Worm (Caenorhabditis elegans): ENCODE data around the gene F16G10.14.

DNA sequence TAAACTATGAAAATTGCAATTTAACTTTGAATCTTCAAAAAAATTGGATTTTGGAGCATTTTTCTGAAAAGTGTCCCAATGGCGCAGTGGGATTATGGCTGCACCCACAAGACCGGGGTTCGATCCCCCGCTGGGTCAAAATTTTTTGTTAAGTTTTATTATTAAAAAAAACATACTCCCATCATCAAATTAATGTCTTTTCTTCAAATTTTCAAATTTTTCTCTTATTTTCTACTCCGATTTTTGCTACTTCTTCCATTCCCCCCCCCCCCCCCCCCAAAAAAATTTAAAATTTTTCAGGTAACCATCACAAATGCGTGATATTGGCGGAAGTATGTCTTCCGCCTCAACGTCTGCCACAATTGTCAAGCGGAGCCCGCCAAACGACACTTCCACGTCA is 44.2 kb upstream of the F16G10.14 start, which contains the start of gene vab-19:
- no peak for TF ChIP-seq elt-2 (tag; optimal IDR thresholded peaks at IDR 0.05)
- TF ChIP-seq skn-1 (tag; optimal IDR thresholded peaks at IDR 0.05): no peak
- TF ChIP-seq elt-3 (tag; optimal IDR thresholded peaks at IDR 0.05): no peak
- no peak for TF ChIP-seq jun-1 (tag; optimal IDR thresholded peaks at IDR 0.05)
- TF ChIP-seq nhr-11 (tag; optimal IDR thresholded peaks at IDR 0.05): no peak
- TF ChIP-seq lin-15B (tag; optimal IDR thresholded peaks at IDR 0.05): no peak
- TF ChIP-seq nhr-77 (tag; optimal IDR thresholded peaks at IDR 0.05): no peak
- no peak for TF ChIP-seq nhr-25 (tag; optimal IDR thresholded peaks at IDR 0.05)
- TF ChIP-seq fkh-10 (GFP tag; optimal IDR thresholded peaks at IDR 0.05): no peak
- TF ChIP-seq ztf-11 (tag; optimal IDR thresholded peaks at IDR 0.05): no peak
- no peak for TF ChIP-seq ZK546.5 (tag; optimal IDR thresholded peaks at IDR 0.05)
- no peak for TF ChIP-seq aly-2 (tag; optimal IDR thresholded peaks at IDR 0.05)
- no peak for TF ChIP-seq ceh-28 (tag; optimal IDR thresholded peaks at IDR 0.05)
